Worm (Caenorhabditis elegans) whole organism, mixed stage, embryonic: ENCODE results near the gene C27F2.6.

Source experiments
- ceh-43 ChIP-seq: fragments of 200-800 bp; sonication (Bioruptor generic); optimal IDR thresholded peaks from 2 replicates; lab custom pipeline; 2018; ENCODE audit warnings: mild to moderate bottlenecking, missing genetic modification characterization, moderate library complexity, missing compliant biosample characterization
- ces-1 ChIP-seq: fragments of 150-350 bp; optimal IDR thresholded peaks from 2 replicates; lab custom pipeline; 2014; ENCODE audit warnings: missing biosample characterization, missing genetic modification reagents, missing genetic modification characterization
- lsy-2 ChIP-seq: fragments of 150-350 bp; optimal IDR thresholded peaks from 2 replicates; lab custom pipeline; 2014; ENCODE audit warnings: missing biosample characterization, missing genetic modification characterization
- mab-5 ChIP-seq: fragments of 150-350 bp; optimal IDR thresholded peaks from 2 replicates; lab custom pipeline; 2014; ENCODE audit warnings: missing biosample characterization, missing genetic modification characterization
- nhr-12 ChIP-seq: fragments of 150-350 bp; optimal IDR thresholded peaks from 2 replicates; lab custom pipeline; 2014; ENCODE audit warnings: missing biosample characterization, missing genetic modification characterization
- nhr-237 ChIP-seq: fragments of 150-350 bp; optimal IDR thresholded peaks from 2 replicates; lab custom pipeline; 2014; ENCODE audit warnings: missing biosample characterization, missing genetic modification characterization
- snpc-4 ChIP-seq: fragments of 150-350 bp; optimal IDR thresholded peaks from 2 replicates; lab custom pipeline; 2014; ENCODE audit warnings: missing biosample characterization, missing genetic modification characterization
- unc-39 ChIP-seq: fragments of 150-350 bp; optimal IDR thresholded peaks from 2 replicates; lab custom pipeline; 2014; ENCODE audit warnings: missing biosample characterization, missing genetic modification characterization
- ztf-11 ChIP-seq: fragments of 150-350 bp; optimal IDR thresholded peaks from 2 replicates; lab custom pipeline; 2014; ENCODE audit warnings: missing biosample characterization, missing genetic modification characterization

ce11 chrIII:4932203-4932699, 48.0 kb downstream of the C27F2.6 start, which contains the start of the genes C26E6.12 and eri-9:
- TF ChIP-seq ceh-43 (GFP tag; lab: Kevin White, UChicago) (no peak), nhr-12 (tag; lab: Kevin White, UChicago) (no peak), ces-1 (GFP tag; lab: Kevin White, UChicago) (no peak), snpc-4 (tag; lab: Kevin White, UChicago) (no peak), mab-5 (tag; lab: Kevin White, UChicago) (no peak), ztf-11 (tag; lab: Kevin White, UChicago) (no peak), nhr-237 (tag; lab: Kevin White, UChicago) (no peak), lsy-2 (tag; lab: Kevin White, UChicago) (no peak), unc-39 (tag; lab: Kevin White, UChicago) (no peak)
